Worm (Caenorhabditis elegans) whole organism, L3 larva: Measurements from ENCODE around the gene C33C12.12.

ENCODE experiments used
- R02D3.7 ChIP-seq: fragments of 150-350 bp; optimal IDR thresholded peaks from 2 replicates; lab custom pipeline; 2014; ENCODE audit warnings: missing biosample characterization, missing genetic modification characterization
- ZK546.5 ChIP-seq: sonication (generic microtip); optimal IDR thresholded peaks from 2 replicates; lab custom pipeline; 2017; ENCODE audit warnings: missing biosample characterization, missing genetic modification characterization
- ama-1 ChIP-seq: fragments of 150-350 bp; optimal IDR thresholded peaks from 2 replicates; lab custom pipeline; 2018
- ceh-28 ChIP-seq: fragments of 150-350 bp; optimal IDR thresholded peaks from 2 replicates; lab custom pipeline; 2014; ENCODE audit warnings: missing biosample characterization, missing genetic modification reagents, missing genetic modification characterization
- ceh-82 ChIP-seq: fragments of 150-350 bp; optimal IDR thresholded peaks from 2 replicates; lab custom pipeline; 2014; ENCODE audit warnings: missing biosample characterization, missing genetic modification characterization
- ceh-9 ChIP-seq: sonication (generic microtip); optimal IDR thresholded peaks from 2 replicates; lab custom pipeline; 2018; ENCODE audit warnings: missing biosample characterization, missing genetic modification characterization
- egl-5 ChIP-seq: fragments of 150-350 bp; optimal IDR thresholded peaks from 2 replicates; lab custom pipeline; 2017; ENCODE audit warnings: missing biosample characterization, missing genetic modification reagents, missing genetic modification characterization, inconsistent platforms
- elt-1 ChIP-seq: fragments of 150-350 bp; optimal IDR thresholded peaks from 2 replicates; lab custom pipeline; 2014; ENCODE audit warnings: missing biosample characterization, missing genetic modification characterization
- elt-2 ChIP-seq: sonication (generic microtip); optimal IDR thresholded peaks from 2 replicates; lab custom pipeline; 2016; ENCODE audit warnings: missing genetic modification reagents, mild to moderate bottlenecking, missing genetic modification characterization, missing compliant biosample characterization
- elt-3 ChIP-seq, 3 experiments: fragments of 150-350 bp in 1 of 3; sonication (generic microtip) in 2 of 3; optimal IDR thresholded peaks; 2 replicates in 2 of 3; 4 replicates in 1 of 3; lab custom pipeline; 2014 to 2017; ENCODE audit warnings: missing biosample characterization in 3 of 3, missing genetic modification characterization in 3 of 3
- eor-1 ChIP-seq, 2 experiments: fragments of 150-350 bp; optimal IDR thresholded peaks; 2 replicates each; lab custom pipeline; 2014 to 2018; ENCODE audit warnings: missing biosample characterization in 2 of 2, missing genetic modification characterization in 2 of 2
- fkh-10 ChIP-seq: sonication (generic microtip); optimal IDR thresholded peaks from 2 replicates; lab custom pipeline; 2017; ENCODE audit warnings: missing biosample characterization, missing genetic modification reagents, missing genetic modification characterization
- fkh-2 ChIP-seq: fragments of 150-350 bp; optimal IDR thresholded peaks from 2 replicates; lab custom pipeline; 2014; ENCODE audit warnings: missing biosample characterization, missing genetic modification reagents, missing genetic modification characterization
- hmg-11 ChIP-seq: sonication (generic microtip); optimal IDR thresholded peaks from 2 replicates; lab custom pipeline; 2016; ENCODE audit warnings: missing genetic modification characterization, missing compliant biosample characterization
- jun-1 ChIP-seq: fragments of 150-350 bp; optimal IDR thresholded peaks from 2 replicates; lab custom pipeline; 2014; ENCODE audit warnings: missing biosample characterization, missing genetic modification reagents, missing genetic modification characterization
- lin-15B ChIP-seq: fragments of 150-350 bp; optimal IDR thresholded peaks from 2 replicates; lab custom pipeline; 2014; ENCODE audit warnings: missing biosample characterization, missing genetic modification characterization
- lin-39 ChIP-seq: fragments of 150-350 bp; optimal IDR thresholded peaks from 2 replicates; lab custom pipeline; 2018; ENCODE audit warnings: missing biosample characterization, missing genetic modification reagents, missing genetic modification characterization
- mml-1 ChIP-seq: fragments of 150-350 bp; sonication (generic microtip); optimal IDR thresholded peaks from 3 replicates; lab custom pipeline; 2014; ENCODE audit warnings: missing biosample characterization, missing genetic modification characterization
- nfya-1 ChIP-seq: sonication (generic microtip); optimal IDR thresholded peaks from 2 replicates; lab custom pipeline; 2017; ENCODE audit warnings: missing genetic modification characterization, mild to moderate bottlenecking, missing compliant biosample characterization, antibody characterized with exemption, moderate library complexity; ENCODE audit not compliant: insufficient read depth
- nhr-11 ChIP-seq: fragments of 150-350 bp; optimal IDR thresholded peaks from 2 replicates; lab custom pipeline; 2014; ENCODE audit warnings: missing biosample characterization, missing genetic modification characterization
- nhr-237 ChIP-seq: fragments of 150-350 bp; optimal IDR thresholded peaks from 2 replicates; lab custom pipeline; 2014; ENCODE audit warnings: missing biosample characterization, missing genetic modification characterization
- nhr-25 ChIP-seq: sonication (generic microtip); optimal IDR thresholded peaks from 2 replicates; lab custom pipeline; 2017; ENCODE audit warnings: missing biosample characterization, missing genetic modification characterization
- nhr-28 ChIP-seq: fragments of 150-350 bp; optimal IDR thresholded peaks from 2 replicates; lab custom pipeline; 2014; ENCODE audit warnings: missing biosample characterization, missing genetic modification characterization
- nhr-43 ChIP-seq: sonication (generic microtip); optimal IDR thresholded peaks from 2 replicates; lab custom pipeline; 2016; ENCODE audit warnings: mild to moderate bottlenecking, missing genetic modification characterization, missing compliant biosample characterization; ENCODE audit not compliant: poor library complexity, severe bottlenecking
- nhr-67 ChIP-seq: fragments of 150-350 bp; optimal IDR thresholded peaks from 2 replicates; lab custom pipeline; 2014; ENCODE audit warnings: missing biosample characterization, missing genetic modification characterization
- nhr-76 ChIP-seq: fragments of 150-350 bp; sonication (generic microtip); optimal IDR thresholded peaks from 5 replicates; lab custom pipeline; 2014; ENCODE audit warnings: missing biosample characterization, missing genetic modification characterization
- nhr-77 ChIP-seq: fragments of 150-350 bp; optimal IDR thresholded peaks from 2 replicates; lab custom pipeline; 2014; ENCODE audit warnings: missing biosample characterization, missing genetic modification characterization
- pha-4 ChIP-seq: fragments of 150-350 bp; optimal IDR thresholded peaks from 2 replicates; lab custom pipeline; 2014; ENCODE audit warnings: missing biosample characterization, missing genetic modification reagents, missing genetic modification characterization
- pqm-1 ChIP-seq: fragments of 150-350 bp; optimal IDR thresholded peaks from 2 replicates; lab custom pipeline; 2017; ENCODE audit warnings: missing biosample characterization, missing genetic modification characterization, inconsistent platforms
- sea-2 ChIP-seq: fragments of 150-350 bp; sonication (generic microtip); optimal IDR thresholded peaks from 4 replicates; lab custom pipeline; 2014; ENCODE audit warnings: missing biosample characterization, missing genetic modification reagents, missing genetic modification characterization
- tbx-2 ChIP-seq: sonication (generic microtip); optimal IDR thresholded peaks from 2 replicates; lab custom pipeline; 2016; ENCODE audit warnings: mild to moderate bottlenecking, missing genetic modification characterization, missing compliant biosample characterization
- unc-39 ChIP-seq: sonication (generic microtip); optimal IDR thresholded peaks from 4 replicates; lab custom pipeline; 2017; ENCODE audit warnings: missing biosample characterization, missing genetic modification characterization
- unc-62 ChIP-seq: fragments of 150-350 bp; sonication (generic microtip); optimal IDR thresholded peaks from 4 replicates; lab custom pipeline; 2014; ENCODE audit warnings: missing biosample characterization, missing genetic modification reagents, missing genetic modification characterization
- zag-1 ChIP-seq: fragments of 150-350 bp; optimal IDR thresholded peaks from 2 replicates; lab custom pipeline; 2014; ENCODE audit warnings: missing biosample characterization, missing genetic modification characterization
- ztf-11 ChIP-seq: fragments of 150-350 bp; optimal IDR thresholded peaks from 2 replicates; lab custom pipeline; 2014; ENCODE audit warnings: missing biosample characterization, missing genetic modification characterization

Gene C33C12.12

DNA sequence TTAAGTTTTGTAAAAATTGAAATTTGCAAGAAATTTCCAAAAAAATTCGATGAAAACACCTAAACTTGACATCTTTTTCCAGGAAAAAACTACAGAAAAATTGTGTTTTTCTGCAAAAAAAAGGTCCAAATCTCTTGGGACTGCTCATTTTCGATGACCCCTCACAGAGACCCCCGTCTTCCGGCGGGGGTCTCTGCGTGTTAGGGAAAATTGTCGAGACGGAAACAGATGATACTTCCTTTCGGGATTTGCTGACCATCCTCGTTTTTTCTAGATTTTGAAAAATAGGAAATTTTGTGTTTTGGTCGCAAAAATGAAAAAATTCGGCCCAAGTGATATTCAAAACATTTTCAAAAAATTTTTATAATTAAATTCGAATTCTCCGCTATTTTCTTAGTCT lies 21.4 kb upstream of the C33C12.12 start:
- TF ChIP-seq lin-39 (tag; lab: Kevin White, UChicago) = peak; percentile 54
- TF ChIP-seq unc-62 = no peak
- TF ChIP-seq nfya-1 (tag; lab: Kevin White, UChicago) = peak; percentile 2

DNA sequence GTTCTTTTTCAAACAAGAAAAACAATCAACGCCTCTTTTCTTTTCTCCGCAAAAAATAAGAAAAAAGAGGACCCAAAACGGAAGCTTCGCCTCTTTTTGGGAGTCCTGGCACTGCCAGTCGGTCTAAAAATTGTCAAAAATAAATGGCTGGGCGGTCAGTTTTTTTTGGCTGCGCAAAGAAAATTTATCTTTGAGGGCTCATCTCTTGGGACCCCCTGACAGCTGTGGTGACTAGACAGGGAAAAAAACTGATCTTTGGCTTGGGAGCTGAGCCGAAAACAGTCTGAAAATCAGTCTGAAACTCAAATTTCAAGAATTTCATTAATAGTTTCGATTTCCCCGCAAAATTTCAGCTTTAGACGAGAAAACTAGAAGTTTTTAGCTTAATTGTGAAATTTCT lies 20.5 kb upstream of the C33C12.12 start:
- no peak for TF ChIP-seq nhr-28 (tag; lab: Kevin White, UChicago)
- TF ChIP-seq R02D3.7 (tag; lab: Kevin White, UChicago) = no peak
- TF ChIP-seq egl-5 (tag; lab: Kevin White, UChicago) = no peak
- TF ChIP-seq ceh-82 (tag; lab: Kevin White, UChicago) = no peak
- no peak for TF ChIP-seq tbx-2 (tag; lab: Kevin White, UChicago)
- TF ChIP-seq nfya-1 (tag; lab: Kevin White, UChicago) = no peak
- TF ChIP-seq lin-39 (tag; lab: Kevin White, UChicago) = no peak
- no peak for TF ChIP-seq pqm-1
- TF ChIP-seq nhr-67 (tag; lab: Kevin White, UChicago) = no peak
- TF ChIP-seq elt-1 (tag; lab: Kevin White, UChicago) = no peak

DNA sequence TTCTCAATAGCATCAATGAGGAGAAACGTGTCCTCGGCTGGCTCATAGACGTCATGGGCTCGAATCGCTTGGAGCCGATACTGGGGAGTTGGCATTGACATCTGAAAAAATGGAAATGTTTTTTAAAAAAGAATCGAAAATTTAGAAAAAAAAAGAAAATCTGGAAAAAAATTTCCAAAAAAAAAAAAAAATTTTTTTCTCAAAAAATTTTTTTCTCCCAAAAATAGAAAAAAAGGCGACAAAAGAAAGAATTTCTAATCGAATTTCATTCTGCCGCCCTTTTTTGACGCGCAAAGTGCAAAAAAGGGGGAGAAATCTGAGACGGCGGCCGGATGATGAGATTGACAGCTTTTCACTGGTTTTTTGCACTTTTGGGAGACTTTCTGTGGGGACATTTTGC lies 19.4 kb upstream of the C33C12.12 start, which contains the start of gene mtq-2:
mtq-2 (minus strand) TSS at position 101 of the 400 bp plus-strand sequence.
- TF ChIP-seq ceh-82 (tag; lab: Kevin White, UChicago) (no peak), fkh-2 (no peak), ceh-28 (tag; lab: Kevin White, UChicago) (no peak), unc-62 (no peak), ztf-11 (no peak), nhr-237 (tag; lab: Kevin White, UChicago) (no peak), nhr-25 (tag; lab: Kevin White, UChicago) (no peak), elt-1 (tag; lab: Kevin White, UChicago) (no peak), tbx-2 (tag; lab: Kevin White, UChicago) (no peak), elt-2 (tag; lab: Kevin White, UChicago) (no peak), nhr-77 (tag; lab: Kevin White, UChicago) (no peak), mml-1 (tag; lab: Kevin White, UChicago) (no peak), nhr-43 (no peak), lin-15B (no peak), pha-4 (tag; lab: Kevin White, UChicago) (no peak), zag-1 (no peak)

ce11 chrII:2186730-2187129 lies 16.7 kb upstream of the C33C12.12 start:
- TF ChIP-seq elt-3 (tag; optimal IDR thresholded peaks at IDR 0.05; lab: Kevin White, UChicago) (no peak), ztf-11 (no peak), lin-15B (no peak), sea-2 (no peak), jun-1 (tag; lab: Kevin White, UChicago) (no peak), fkh-10 (GFP tag; lab: Kevin White, UChicago) (no peak), ceh-9 (no peak), nhr-76 (tag; lab: Kevin White, UChicago) (no peak), ceh-28 (tag; lab: Kevin White, UChicago) (no peak), zag-1 (no peak), nhr-67 (tag; lab: Kevin White, UChicago) (no peak), nhr-237 (tag; lab: Kevin White, UChicago) (no peak), elt-2 (tag; lab: Kevin White, UChicago) (no peak), eor-1 (tag; optimal IDR thresholded peaks at IDR 0.05; lab: Kevin White, UChicago) (no peak), R02D3.7 (tag; lab: Kevin White, UChicago) (no peak), unc-62 (no peak), nhr-25 (tag; lab: Kevin White, UChicago) (no peak), nhr-11 (tag; lab: Kevin White, UChicago) (no peak), nhr-28 (tag; lab: Kevin White, UChicago) (no peak)

DNA sequence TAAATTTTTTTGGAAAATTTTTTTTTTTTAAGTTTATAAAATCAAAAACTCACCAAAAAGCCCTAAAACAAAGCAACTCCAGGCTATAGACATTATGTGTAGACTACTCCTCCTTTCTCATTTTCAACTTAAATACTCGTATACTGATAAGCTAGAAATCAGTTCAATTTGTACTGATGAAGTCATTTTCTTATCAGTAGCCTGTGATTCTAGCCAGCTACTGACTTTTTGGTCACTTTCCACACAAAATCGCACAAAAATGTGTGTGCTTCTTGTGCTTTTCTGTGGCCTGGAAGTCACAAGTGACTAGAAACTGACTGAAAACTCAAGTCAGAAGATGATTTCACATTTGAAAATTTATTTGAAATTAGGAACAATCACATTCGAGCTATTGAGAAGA lies 16.3 kb upstream of the C33C12.12 start, which contains the start of gene gba-2:
gba-2 (minus strand) TSS at position 106 of the 400 bp plus-strand sequence.
- TF ChIP-seq nhr-43 = no peak
- peak; percentile 54 for TF ChIP-seq pqm-1
- no peak for TF ChIP-seq fkh-2
- no peak for TF ChIP-seq unc-39 (tag; lab: Kevin White, UChicago)
- peak; percentile 63 for TF ChIP-seq elt-2 (tag; lab: Kevin White, UChicago)
- no peak for TF ChIP-seq sea-2
- no peak for TF ChIP-seq nhr-25 (tag; lab: Kevin White, UChicago)
- TF ChIP-seq eor-1 (tag; optimal IDR thresholded peaks at IDR 0.05; lab: Kevin White, UChicago) = no peak
- TF ChIP-seq hmg-11 = no peak
- no peak for TF ChIP-seq R02D3.7 (tag; lab: Kevin White, UChicago)
- no peak for TF ChIP-seq ceh-82 (tag; lab: Kevin White, UChicago)
- TF ChIP-seq fkh-10 (GFP tag; lab: Kevin White, UChicago) = no peak
- no peak for TF ChIP-seq ama-1
- TF ChIP-seq ZK546.5 = no peak
- no peak for TF ChIP-seq tbx-2 (tag; lab: Kevin White, UChicago)
- no peak for TF ChIP-seq zag-1
- TF ChIP-seq, all 47 proteins: peak for 2
